Worm (Caenorhabditis elegans) whole organism, L4 larva: ENCODE results near the gene zipt-2.3.

Experiments used
- D1046.2 ChIP-seq: fragments of 200-800 bp; sonication (Bioruptor generic); IDR thresholded peaks from 2 replicates; pipeline ENCODE4 v1.3.6; 2022; ENCODE audit warnings: missing genetic modification characterization, missing compliant biosample characterization
- F37D6.2 ChIP-seq: sonication (generic microtip); optimal IDR thresholded peaks from 2 replicates; lab custom pipeline; 2016; ENCODE audit warnings: mild to moderate bottlenecking, missing genetic modification characterization, missing compliant biosample characterization
- R02D3.7 ChIP-seq: fragments of 150-350 bp; sonication (generic microtip); optimal IDR thresholded peaks from 3 replicates; lab custom pipeline; 2014; ENCODE audit warnings: missing biosample characterization, missing genetic modification characterization
- Y105C5A.15 ChIP-seq: fragments of 200-800 bp; sonication (Bioruptor generic); IDR thresholded peaks from 2 replicates; pipeline ENCODE4 v1.3.6; 2022; ENCODE audit warnings: missing genetic modification characterization, missing compliant biosample characterization
- ZK337.2 ChIP-seq: fragments of 200-800 bp; sonication (Bioruptor generic); IDR thresholded peaks from 2 replicates; pipeline ENCODE4 v1.3.6; 2022; ENCODE audit warnings: missing genetic modification reagents, missing genetic modification characterization, missing compliant biosample characterization
- ZK546.5 ChIP-seq, 2 experiments: sonication (generic microtip); optimal IDR thresholded peaks; 2 replicates each; lab custom pipeline; 2017; ENCODE audit warnings: missing biosample characterization in 2 of 2, missing genetic modification characterization in 2 of 2
- aha-1 ChIP-seq: fragments of 150-350 bp; peaks from one replicate; lab custom pipeline; 2014; ENCODE audit warnings: missing biosample characterization, missing genetic modification characterization
- aly-2 ChIP-seq: sonication (generic microtip); optimal IDR thresholded peaks from 2 replicates; lab custom pipeline; 2018; ENCODE audit warnings: missing biosample characterization, missing genetic modification characterization
- ama-1 ChIP-seq: fragments of 150-350 bp; optimal IDR thresholded peaks from 2 replicates; lab custom pipeline; 2014; ENCODE audit warnings: inconsistent platforms, mixed read lengths
- ceh-28 ChIP-seq: fragments of 150-350 bp; optimal IDR thresholded peaks from 2 replicates; lab custom pipeline; 2014; ENCODE audit warnings: missing biosample characterization, missing genetic modification reagents, missing genetic modification characterization
- ceh-44 ChIP-seq: fragments of 200-800 bp; sonication (Bioruptor generic); IDR thresholded peaks from 2 replicates; pipeline ENCODE4 v1.3.6; 2022; ENCODE audit warnings: missing genetic modification reagents, missing genetic modification characterization, missing compliant biosample characterization
- daf-19 ChIP-seq: fragments of 200-800 bp; sonication (Bioruptor generic); conservative IDR thresholded peaks from 2 replicates; pipeline ENCODE4 v1.3.6; 2022; ENCODE audit warnings: missing genetic modification characterization, missing compliant biosample characterization
- dmd-6 ChIP-seq: fragments of 200-800 bp; sonication (Bioruptor generic); IDR thresholded peaks from 2 replicates; pipeline ENCODE4 v1.3.6; 2022; ENCODE audit warnings: missing genetic modification reagents, missing genetic modification characterization, missing compliant biosample characterization
- dmd-8 ChIP-seq: fragments of 200-800 bp; sonication (Bioruptor generic); IDR thresholded peaks from 2 replicates; pipeline ENCODE4 v1.3.6; 2022; ENCODE audit warnings: missing genetic modification characterization, missing compliant biosample characterization
- dpl-1 ChIP-seq: fragments of 150-350 bp; optimal IDR thresholded peaks from 2 replicates; lab custom pipeline; 2014; ENCODE audit warnings: missing biosample characterization, missing genetic modification reagents, missing genetic modification characterization
- dve-1 ChIP-seq: sonication (generic microtip); optimal IDR thresholded peaks from 2 replicates; lab custom pipeline; 2017; ENCODE audit warnings: antibody characterized with exemption, mild to moderate bottlenecking, missing genetic modification characterization, missing compliant biosample characterization; ENCODE audit not compliant: insufficient read depth
- egl-27 ChIP-seq: sonication (generic microtip); optimal IDR thresholded peaks from 3 replicates; lab custom pipeline; 2017; ENCODE audit warnings: missing biosample characterization, missing genetic modification reagents, missing genetic modification characterization
- egl-43 ChIP-seq: fragments of 200-800 bp; sonication (Bioruptor generic); IDR thresholded peaks from 2 replicates; pipeline ENCODE4 v1.3.6; 2022; ENCODE audit warnings: missing genetic modification reagents, missing genetic modification characterization, missing compliant biosample characterization
- fos-1 ChIP-seq: fragments of 150-350 bp; optimal IDR thresholded peaks from 2 replicates; lab custom pipeline; 2014; ENCODE audit warnings: missing biosample characterization, missing genetic modification characterization
- gei-8 ChIP-seq: fragments of 200-800 bp; sonication (Bioruptor generic); optimal IDR thresholded peaks from 2 replicates; lab custom pipeline; 2018; ENCODE audit warnings: mild to moderate bottlenecking, missing genetic modification characterization, missing compliant biosample characterization
- hlh-11 ChIP-seq: fragments of 200-800 bp; sonication (Bioruptor generic); optimal IDR thresholded peaks from 2 replicates; lab custom pipeline; 2018; ENCODE audit warnings: mild to moderate bottlenecking, missing genetic modification characterization, missing compliant biosample characterization
- lin-1 ChIP-seq: fragments of 200-800 bp; sonication (Bioruptor generic); IDR thresholded peaks from 2 replicates; pipeline ENCODE4 v1.3.6; 2022; ENCODE audit warnings: missing genetic modification reagents, missing genetic modification characterization, missing compliant biosample characterization
- lin-13 ChIP-seq: fragments of 150-350 bp; optimal IDR thresholded peaks from 2 replicates; lab custom pipeline; 2014; ENCODE audit warnings: missing biosample characterization, missing genetic modification reagents, missing genetic modification characterization
- lin-39 ChIP-seq: fragments of 150-350 bp; optimal IDR thresholded peaks from 2 replicates; lab custom pipeline; 2014; ENCODE audit warnings: missing biosample characterization, missing genetic modification reagents, missing genetic modification characterization
- lsy-2 ChIP-seq, 2 experiments: fragments of 150-350 bp in 1 of 2; sonication (generic microtip) in 1 of 2; optimal IDR thresholded peaks; 2 replicates each; lab custom pipeline; 2014 to 2017; ENCODE audit warnings: missing biosample characterization in 2 of 2, missing genetic modification characterization in 2 of 2
- nhr-41 ChIP-seq: fragments of 200-800 bp; sonication (Bioruptor generic); IDR thresholded peaks from 2 replicates; pipeline ENCODE4 v1.3.6; 2022; ENCODE audit warnings: missing genetic modification reagents, missing genetic modification characterization, missing compliant biosample characterization
- nhr-42 ChIP-seq: fragments of 200-800 bp; sonication (Bioruptor generic); IDR thresholded peaks from 2 replicates; pipeline ENCODE4 v1.3.6; 2022; ENCODE audit warnings: missing genetic modification characterization, missing compliant biosample characterization
- nhr-48 ChIP-seq: sonication (generic microtip); optimal IDR thresholded peaks from 2 replicates; lab custom pipeline; 2016; ENCODE audit warnings: mild to moderate bottlenecking, missing genetic modification characterization, missing compliant biosample characterization
- nhr-6 ChIP-seq: fragments of 150-350 bp; optimal IDR thresholded peaks from 2 replicates; lab custom pipeline; 2014; ENCODE audit warnings: missing biosample characterization, missing genetic modification characterization
- nhr-77 ChIP-seq: fragments of 150-350 bp; optimal IDR thresholded peaks from 2 replicates; lab custom pipeline; 2014; ENCODE audit warnings: missing biosample characterization, missing genetic modification characterization
- pha-4 ChIP-seq, 2 experiments: fragments of 150-350 bp in 1 of 2; fragments of 200-800 bp in 1 of 2; sonication (Bioruptor generic) in 1 of 2; IDR thresholded peaks in 1 of 2; optimal IDR thresholded peaks in 1 of 2; 2 replicates each; pipeline versions ENCODE4 v1.3.6 to Lab custom; 2014 to 2022; ENCODE audit warnings: missing genetic modification characterization in 2 of 2, missing genetic modification reagents in 2 of 2, missing biosample characterization in 1 of 2, missing compliant biosample characterization in 1 of 2
- set-16 ChIP-seq: fragments of 200-800 bp; sonication (Bioruptor generic); IDR thresholded peaks from 2 replicates; pipeline ENCODE4 v1.3.6; 2022; ENCODE audit warnings: missing genetic modification reagents, missing genetic modification characterization, missing compliant biosample characterization
- skn-1 ChIP-seq: fragments of 150-350 bp; optimal IDR thresholded peaks from 2 replicates; lab custom pipeline; 2014; ENCODE audit warnings: missing biosample characterization, missing genetic modification characterization
- snpc-4 ChIP-seq: fragments of 150-350 bp; optimal IDR thresholded peaks from 2 replicates; lab custom pipeline; 2014; ENCODE audit warnings: missing biosample characterization, missing genetic modification characterization
- tra-1 ChIP-seq: fragments of 200-800 bp; sonication (Bioruptor generic); IDR thresholded peaks from 2 replicates; pipeline ENCODE4 v1.3.6; 2022; ENCODE audit warnings: missing genetic modification reagents, missing genetic modification characterization, missing compliant biosample characterization
- unc-130 ChIP-seq: sonication (generic microtip); optimal IDR thresholded peaks from 2 replicates; lab custom pipeline; 2016; ENCODE audit warnings: missing genetic modification reagents, missing genetic modification characterization, missing compliant biosample characterization
- unc-39 ChIP-seq: sonication (generic microtip); optimal IDR thresholded peaks from 2 replicates; lab custom pipeline; 2017; ENCODE audit warnings: missing biosample characterization, missing genetic modification characterization
- unc-62 ChIP-seq, 3 experiments: fragments of 150-350 bp in 1 of 3; sonication (generic microtip); optimal IDR thresholded peaks in 2 of 3; peaks in 1 of 3; 1 replicate in 1 of 3; 2 replicates in 2 of 3; lab custom pipeline; 2014 to 2017; ENCODE audit warnings: missing biosample characterization in 3 of 3, missing genetic modification characterization in 3 of 3, missing genetic modification reagents in 3 of 3, missing genotype in 1 of 3
- vab-7 ChIP-seq: fragments of 200-800 bp; sonication (Bioruptor generic); IDR thresholded peaks from 2 replicates; pipeline ENCODE4 v1.3.6; 2022; ENCODE audit warnings: missing genetic modification reagents, missing genetic modification characterization, missing compliant biosample characterization
- zfp-2 ChIP-seq: sonication (generic microtip); optimal IDR thresholded peaks from 2 replicates; lab custom pipeline; 2016; ENCODE audit warnings: mild to moderate bottlenecking, missing genetic modification characterization, missing compliant biosample characterization
- zip-11 ChIP-seq: fragments of 200-800 bp; sonication (Bioruptor generic); IDR thresholded peaks from 2 replicates; pipeline ENCODE4 v1.3.6; 2022; ENCODE audit warnings: missing genetic modification characterization, missing compliant biosample characterization
- zip-2 ChIP-seq: fragments of 150-350 bp; optimal IDR thresholded peaks from 2 replicates; lab custom pipeline; 2014; ENCODE audit warnings: missing biosample characterization, missing genetic modification characterization
- ztf-11 ChIP-seq: fragments of 150-350 bp; optimal IDR thresholded peaks from 2 replicates; lab custom pipeline; 2014; ENCODE audit warnings: missing biosample characterization, missing genetic modification characterization
- ztf-7 ChIP-seq: fragments of 150-350 bp; optimal IDR thresholded peaks from 2 replicates; lab custom pipeline; 2014; ENCODE audit warnings: missing biosample characterization, missing genetic modification characterization

Gene zipt-2.3

ce11 chrII:13750128-13750527 is 34.4 kb upstream of the zipt-2.3 start:
- TF ChIP-seq dve-1 (tag; lab: Kevin White, UChicago) = no peak
- peak in 1 of 2 experiments; percentile 34 for TF ChIP-seq unc-62 (GFP tag; optimal IDR thresholded peaks at IDR 0.05 in 1 of 2; lab: Kevin White, UChicago)
- TF ChIP-seq unc-62 (tag; optimal IDR thresholded peaks at IDR 0.05; lab: Kevin White, UChicago) = no peak
- peak; percentile 83 for TF ChIP-seq aha-1 (tag; lab: Kevin White, UChicago)
- TF ChIP-seq pha-4 (GFP tag; IDR thresholded peaks at IDR 0.05; lab: Robert Waterston, UW) = no peak
- no peak for TF ChIP-seq pha-4 (tag; optimal IDR thresholded peaks at IDR 0.05; lab: Kevin White, UChicago)
- TF ChIP-seq lin-1 (GFP tag; lab: Robert Waterston, UW) = no peak
- no peak for TF ChIP-seq nhr-6 (tag; lab: Kevin White, UChicago)
- TF ChIP-seq zip-11 = no peak
- TF ChIP-seq dmd-6 (GFP tag; lab: Robert Waterston, UW) = no peak
- TF ChIP-seq snpc-4 (tag; lab: Kevin White, UChicago) = no peak
- TF ChIP-seq skn-1 = no peak
- TF ChIP-seq lin-39 (tag; lab: Kevin White, UChicago) = no peak
- no peak for TF ChIP-seq Y105C5A.15 (GFP tag; lab: Robert Waterston, UW)

- TF ChIP-seq zip-2 (tag; lab: Kevin White, UChicago) = no peak
- TF ChIP-seq nhr-42 = no peak
- TF ChIP-seq aha-1 (tag; lab: Kevin White, UChicago) = peak; percentile 20
Observed at ce11 chrII:13741449-13741848, 25.8 kb upstream of the zipt-2.3 start, which contains the start of gene mig-14. TSS of gene mig-14 (plus strand) at chrII:13741738.

ce11 chrII:13739423-13739822 is 23.7 kb upstream of the zipt-2.3 start:
- TF ChIP-seq aha-1 (tag; lab: Kevin White, UChicago) (peak; percentile 83), egl-27 (tag; lab: Kevin White, UChicago) (no peak)
- TF ChIP-seq, all 104 proteins: peak for 1

- peak; percentile 87 for TF ChIP-seq hlh-11 (tag; lab: Kevin White, UChicago)
- no peak for TF ChIP-seq gei-8 (GFP tag; lab: Kevin White, UChicago)
- no peak for TF ChIP-seq zfp-2 (tag; lab: Kevin White, UChicago)
- no peak for TF ChIP-seq dpl-1 (GFP tag; lab: Kevin White, UChicago)
- TF ChIP-seq set-16 (GFP tag; lab: Robert Waterston, UW) = no peak
- no peak for TF ChIP-seq aly-2 (tag; lab: Kevin White, UChicago)
- no peak for TF ChIP-seq D1046.2 (GFP tag; lab: Robert Waterston, UW)
- TF ChIP-seq F37D6.2 (tag; lab: Kevin White, UChicago) = no peak
- TF ChIP-seq unc-39 = no peak
- no peak for TF ChIP-seq ama-1
- no peak for TF ChIP-seq ceh-44 (GFP tag; lab: Robert Waterston, UW)
- no peak for TF ChIP-seq Y105C5A.15 (GFP tag; lab: Robert Waterston, UW)
- no peak for TF ChIP-seq daf-19 (GFP tag; lab: Robert Waterston, UW)
- TF ChIP-seq pha-4 (GFP tag; IDR thresholded peaks at IDR 0.05; lab: Robert Waterston, UW) = no peak
- no peak for TF ChIP-seq pha-4 (tag; optimal IDR thresholded peaks at IDR 0.05; lab: Kevin White, UChicago)
- TF ChIP-seq fos-1 (tag; lab: Kevin White, UChicago) = no peak
- TF ChIP-seq nhr-6 (tag; lab: Kevin White, UChicago) = no peak
- TF ChIP-seq ZK337.2 (GFP tag; lab: Robert Waterston, UW) = no peak
- no peak for TF ChIP-seq egl-43 (GFP tag; lab: Robert Waterston, UW)
- no peak for TF ChIP-seq ztf-7 (tag; lab: Kevin White, UChicago)
- no peak for TF ChIP-seq ZK546.5 (tag; optimal IDR thresholded peaks at IDR 0.05; lab: Kevin White, UChicago)
- TF ChIP-seq ceh-28 = no peak
- TF ChIP-seq nhr-48 (tag; lab: Kevin White, UChicago) = peak; percentile 51
- TF ChIP-seq nhr-41 (GFP tag; lab: Robert Waterston, UW) = no peak
- peak in 1 of 2 experiments; percentile 1 for TF ChIP-seq lsy-2 (tag; optimal IDR thresholded peaks at IDR 0.05; lab: Kevin White, UChicago)
- TF ChIP-seq tra-1 (GFP tag; lab: Robert Waterston, UW) = no peak
- no peak for TF ChIP-seq vab-7 (GFP tag; lab: Robert Waterston, UW)
- no peak for TF ChIP-seq R02D3.7 (tag; lab: Kevin White, UChicago)
- TF ChIP-seq nhr-77 = peak; percentile 84
- TF ChIP-seq ztf-11 (tag; lab: Kevin White, UChicago) = no peak
- no peak for TF ChIP-seq dmd-8
- no peak for TF ChIP-seq lin-13 (GFP tag; lab: Kevin White, UChicago)
- TF ChIP-seq dmd-6 (GFP tag; lab: Robert Waterston, UW) = peak; percentile 61
- peak; percentile 42 for TF ChIP-seq aha-1 (tag; lab: Kevin White, UChicago)
- TF ChIP-seq zip-11 = no peak
- no peak for TF ChIP-seq unc-130 (GFP tag; lab: Kevin White, UChicago)
Observed at ce11 chrII:13737751-13738525, 22.3 kb upstream of the zipt-2.3 start.
